Worm (Caenorhabditis elegans): ENCODE data around the gene ugt-47.

Gene ugt-47

DNA sequence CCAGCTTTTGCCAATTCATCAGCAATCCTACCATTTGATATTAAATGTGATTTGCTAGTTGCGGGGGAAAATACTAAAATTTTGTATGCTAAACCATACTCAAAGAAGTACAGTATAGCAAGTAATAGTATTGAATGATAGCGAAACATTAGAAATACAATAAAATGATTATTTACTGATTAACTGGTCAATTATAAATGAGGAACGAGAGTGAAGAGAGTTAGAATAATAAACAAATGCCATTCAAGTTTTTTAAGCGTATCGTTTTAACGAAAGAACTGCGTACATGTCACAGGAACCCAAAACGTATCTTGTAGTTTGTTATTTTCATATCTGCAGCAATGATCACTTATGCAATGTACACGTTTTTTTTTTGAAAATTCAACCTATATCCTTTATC is at the start of gene ugt-47:
ugt-47 (minus strand) TSS at position 169 of the 400 bp plus-strand sequence.
- TF ChIP-seq hnd-1 (tag; optimal IDR thresholded peaks at IDR 0.05) (no peak), ceh-36 (tag; optimal IDR thresholded peaks at IDR 0.05) (no peak), ets-7 (tag; optimal IDR thresholded peaks at IDR 0.05) (no peak), ceh-13 (GFP tag; optimal IDR thresholded peaks at IDR 0.05) (no peak), aly-1 (tag; optimal IDR thresholded peaks at IDR 0.05) (no peak), flt-1 (GFP tag; IDR thresholded peaks at IDR 0.05) (no peak), ama-1 (optimal IDR thresholded peaks at IDR 0.05) (no peak), F13C5.2 (tag; optimal IDR thresholded peaks at IDR 0.05) (no peak), hmbx-1 (tag; optimal IDR thresholded peaks at IDR 0.05) (no peak), hmg-4 (GFP tag; optimal IDR thresholded peaks at IDR 0.05) (no peak), pes-1 (GFP tag; IDR thresholded peaks at IDR 0.05) (no peak)

DNA sequence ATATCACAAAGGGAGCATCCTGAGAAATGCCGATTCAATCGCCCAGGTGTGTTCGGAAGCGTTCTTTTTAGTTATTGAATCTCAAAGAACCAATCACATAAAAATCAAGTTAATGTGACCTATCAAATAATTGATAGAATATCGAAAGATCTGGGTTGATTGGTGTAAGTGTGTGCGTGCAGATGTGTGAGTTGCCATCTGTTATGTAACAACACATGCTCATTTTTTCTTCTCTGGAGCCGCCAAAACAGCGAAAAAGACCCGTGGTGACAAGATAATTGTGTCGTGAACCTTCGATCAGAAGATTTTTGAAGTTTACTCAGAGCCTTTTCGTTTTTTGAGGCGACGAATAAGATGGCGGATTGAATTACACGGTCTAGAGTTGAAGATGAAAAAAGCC is 48.4 kb upstream of the ugt-47 start:
- TF ChIP-seq hmbx-1 (tag; optimal IDR thresholded peaks at IDR 0.05) (no peak), ceh-13 (GFP tag; optimal IDR thresholded peaks at IDR 0.05) (no peak), ama-1 (optimal IDR thresholded peaks at IDR 0.05) (no peak), tra-4 (tag; optimal IDR thresholded peaks at IDR 0.05) (no peak), ceh-36 (tag; optimal IDR thresholded peaks at IDR 0.05) (no peak), hnd-1 (tag; optimal IDR thresholded peaks at IDR 0.05) (no peak), flt-1 (GFP tag; IDR thresholded peaks at IDR 0.05) (no peak), tbx-11 (GFP tag; IDR thresholded peaks at IDR 0.05) (no peak), sea-1 (GFP tag; conservative IDR thresholded peaks at IDR 0.05) (no peak), tbx-37 (GFP tag; conservative IDR thresholded peaks at IDR 0.05) (no peak), ets-7 (tag; optimal IDR thresholded peaks at IDR 0.05) (no peak), scrt-1 (GFP tag; IDR thresholded peaks at IDR 0.05) (no peak), pes-1 (GFP tag; IDR thresholded peaks at IDR 0.05) (no peak), hmg-4 (GFP tag; optimal IDR thresholded peaks at IDR 0.05) (no peak), F13C5.2 (tag; optimal IDR thresholded peaks at IDR 0.05) (no peak), B0310.2 (tag; optimal IDR thresholded peaks at IDR 0.05) (no peak), aly-1 (tag; optimal IDR thresholded peaks at IDR 0.05) (no peak)

DNA sequence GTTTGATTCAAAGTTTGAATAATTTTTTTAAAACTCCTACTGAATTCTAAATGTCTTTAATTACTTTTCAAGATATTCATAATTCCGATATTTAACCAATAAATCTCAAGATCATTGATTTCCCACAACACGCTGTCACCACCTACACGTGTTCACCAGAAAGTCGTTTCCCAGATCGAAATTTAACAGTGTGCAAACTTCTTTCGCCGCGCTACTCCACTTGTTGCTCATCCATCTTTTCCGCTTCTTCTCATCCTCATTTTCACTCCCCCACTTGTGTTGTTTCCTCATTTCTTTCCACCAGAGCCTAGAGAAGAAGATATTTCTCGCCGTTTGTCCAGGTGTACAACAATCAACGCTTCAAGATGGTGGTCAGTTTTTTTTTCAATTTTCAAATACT is 47.3 kb upstream of the ugt-47 start, which contains the start of gene C51E3.9:
C51E3.9 (plus strand) TSS at position 301 of the 400 bp plus-strand sequence.
- TF ChIP-seq F13C5.2 (tag; optimal IDR thresholded peaks at IDR 0.05), result no peak
- TF ChIP-seq ama-1 (optimal IDR thresholded peaks at IDR 0.05), result no peak

DNA sequence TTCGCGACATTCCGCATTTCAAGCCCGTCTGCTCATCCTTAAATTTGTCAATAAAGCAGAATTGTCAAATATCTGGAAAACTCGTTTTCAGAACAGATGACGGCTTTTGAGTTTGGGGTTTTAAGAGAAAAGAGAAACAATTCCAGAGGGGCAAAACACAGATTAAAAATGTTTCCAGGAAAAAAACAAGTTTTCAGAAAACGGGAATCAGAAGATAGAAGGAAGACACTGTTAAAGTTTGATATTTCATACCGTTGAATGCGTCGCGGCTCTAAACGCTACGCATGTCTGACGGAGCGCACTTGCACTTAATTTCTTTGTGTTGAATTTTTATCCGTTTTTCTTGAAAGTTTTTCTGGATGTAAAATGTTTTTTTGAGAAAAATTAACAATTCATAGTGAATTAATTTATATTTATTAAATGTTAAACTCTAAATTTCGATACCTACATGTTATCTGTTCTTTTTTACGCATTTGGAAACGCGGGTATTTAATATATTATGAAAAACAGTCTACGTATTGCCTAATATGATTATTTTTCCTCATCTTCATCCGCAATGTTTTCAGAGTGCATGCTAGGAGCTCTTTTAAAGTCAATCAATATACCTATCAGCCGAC is 35.8 kb upstream of the ugt-47 start, which contains the start of the genes C08B6.18, wdr-20 and C08B6.8:
C08B6.18 (minus strand) TSS at position 51 of the 617 bp plus-strand sequence.
wdr-20 (minus strand) TSS at position 82 of the 617 bp plus-strand sequence.
C08B6.8 (plus strand) TSS at position 567 of the 617 bp plus-strand sequence.
- no peak for TF ChIP-seq ets-7 (tag; optimal IDR thresholded peaks at IDR 0.05)
- no peak for TF ChIP-seq tbx-11 (GFP tag; IDR thresholded peaks at IDR 0.05)
- no peak for TF ChIP-seq tbx-37 (GFP tag; conservative IDR thresholded peaks at IDR 0.05)
- no peak for TF ChIP-seq hnd-1 (tag; optimal IDR thresholded peaks at IDR 0.05)
- no peak for TF ChIP-seq scrt-1 (GFP tag; IDR thresholded peaks at IDR 0.05)
- no peak for TF ChIP-seq ceh-13 (GFP tag; optimal IDR thresholded peaks at IDR 0.05)
- TF ChIP-seq tra-4 (tag; optimal IDR thresholded peaks at IDR 0.05), result no peak
- TF ChIP-seq flt-1 (GFP tag; IDR thresholded peaks at IDR 0.05), result no peak
- no peak for TF ChIP-seq pes-1 (GFP tag; IDR thresholded peaks at IDR 0.05)
- TF ChIP-seq hmg-4 (GFP tag; optimal IDR thresholded peaks at IDR 0.05), result no peak
- no peak for TF ChIP-seq B0310.2 (tag; optimal IDR thresholded peaks at IDR 0.05)
- TF ChIP-seq hmbx-1 (tag; optimal IDR thresholded peaks at IDR 0.05), result no peak
- TF ChIP-seq F13C5.2 (tag; optimal IDR thresholded peaks at IDR 0.05), result no peak
- TF ChIP-seq ama-1 (optimal IDR thresholded peaks at IDR 0.05), result no peak
- TF ChIP-seq ceh-36 (tag; optimal IDR thresholded peaks at IDR 0.05), result no peak
- no peak for TF ChIP-seq aly-1 (tag; optimal IDR thresholded peaks at IDR 0.05)
- no peak for TF ChIP-seq sea-1 (GFP tag; conservative IDR thresholded peaks at IDR 0.05)

DNA sequence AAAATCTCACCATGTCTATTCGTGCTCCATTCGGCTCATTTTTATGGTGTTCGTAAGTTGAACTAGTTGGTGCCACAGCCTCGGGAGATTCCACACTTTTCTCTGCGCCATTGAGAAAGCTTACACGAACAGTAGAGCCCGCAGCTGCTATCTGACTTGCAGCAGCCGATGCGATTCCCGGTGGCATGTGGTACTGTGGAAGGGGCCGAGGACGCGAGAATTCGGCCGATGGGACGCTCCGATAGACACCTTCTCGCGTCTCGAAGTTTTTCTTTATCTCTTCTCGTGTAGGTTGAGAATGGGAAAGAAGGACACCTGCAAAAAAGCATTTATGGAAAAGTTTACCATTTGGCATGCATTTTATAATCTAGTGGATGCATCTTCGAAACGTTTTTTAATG is 34.9 kb upstream of the ugt-47 start:
- no peak for TF ChIP-seq pes-1 (GFP tag; IDR thresholded peaks at IDR 0.05)
- TF ChIP-seq B0310.2 (tag; optimal IDR thresholded peaks at IDR 0.05), result no peak
- no peak for TF ChIP-seq sea-1 (GFP tag; conservative IDR thresholded peaks at IDR 0.05)

DNA sequence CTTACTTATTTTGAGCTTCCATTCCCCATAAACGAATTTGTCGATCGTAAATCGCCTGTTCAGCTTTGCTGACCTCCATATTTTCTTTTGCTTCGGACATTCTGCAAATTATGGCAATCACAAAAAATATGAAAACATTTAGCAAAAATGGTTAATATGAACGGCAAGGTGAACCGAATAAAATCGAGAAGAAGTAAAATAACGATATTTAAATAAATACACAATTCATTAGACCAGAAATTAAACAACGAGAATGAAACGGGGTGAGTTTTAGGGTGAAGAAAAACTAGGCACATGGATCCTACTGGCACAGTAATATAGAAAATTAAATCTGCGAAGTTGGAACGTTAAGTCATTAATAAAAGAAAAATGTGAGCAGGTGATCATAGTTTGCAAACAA is 31.8 kb upstream of the ugt-47 start, which contains the start of gene aos-1:
aos-1 (minus strand) TSS at position 101 of the 400 bp plus-strand sequence.
- TF ChIP-seq ets-7 (tag; optimal IDR thresholded peaks at IDR 0.05) (no peak), aly-1 (tag; optimal IDR thresholded peaks at IDR 0.05) (no peak), flt-1 (GFP tag; IDR thresholded peaks at IDR 0.05) (no peak), ama-1 (optimal IDR thresholded peaks at IDR 0.05) (no peak), sea-1 (GFP tag; conservative IDR thresholded peaks at IDR 0.05) (no peak), hmg-4 (GFP tag; optimal IDR thresholded peaks at IDR 0.05) (no peak)

DNA sequence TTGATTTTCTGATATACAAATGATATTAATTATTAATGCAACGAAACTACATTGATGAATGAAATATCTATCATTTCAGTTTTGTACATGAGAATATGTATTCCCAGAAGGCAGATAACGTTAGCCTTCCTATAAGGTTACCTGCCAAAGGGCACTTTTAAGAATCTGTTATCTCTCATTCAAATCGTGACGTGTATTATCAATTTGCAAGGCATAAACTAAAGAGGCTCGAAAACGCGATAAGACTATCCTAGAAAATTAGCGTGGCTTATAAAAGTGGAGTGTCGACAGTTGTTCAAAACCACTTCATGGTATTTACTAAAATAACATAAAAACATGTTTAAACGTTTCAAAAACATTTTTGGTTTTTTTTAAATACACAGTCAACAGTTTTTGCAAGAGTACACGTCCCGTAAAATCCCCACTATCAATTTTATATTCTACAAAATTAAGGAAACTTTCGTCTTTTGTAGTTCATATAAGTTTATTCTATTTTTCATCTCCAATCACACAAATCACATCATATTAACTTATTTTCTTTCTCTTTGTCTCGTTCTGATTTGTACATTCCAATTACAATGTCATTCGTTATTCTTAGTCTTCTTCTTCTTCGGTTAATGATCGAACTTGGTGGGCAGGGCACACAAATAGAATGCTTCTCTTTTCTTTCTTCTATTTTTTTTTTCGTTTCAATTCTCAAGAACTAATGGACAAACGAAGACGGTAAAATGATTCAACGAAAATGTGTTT is 26.6 kb upstream of the ugt-47 start, which contains the start of gene C08B6.10:
C08B6.10 (plus strand) TSS at position 700 of the 750 bp plus-strand sequence.
- TF ChIP-seq flt-1 (GFP tag; IDR thresholded peaks at IDR 0.05) (no peak), sea-1 (GFP tag; conservative IDR thresholded peaks at IDR 0.05) (no peak), hmbx-1 (tag; optimal IDR thresholded peaks at IDR 0.05) (no peak), scrt-1 (GFP tag; IDR thresholded peaks at IDR 0.05) (no peak), aly-1 (tag; optimal IDR thresholded peaks at IDR 0.05) (no peak), pes-1 (GFP tag; IDR thresholded peaks at IDR 0.05) (no peak), ceh-13 (GFP tag; optimal IDR thresholded peaks at IDR 0.05) (no peak), tra-4 (tag; optimal IDR thresholded peaks at IDR 0.05) (no peak), ama-1 (optimal IDR thresholded peaks at IDR 0.05) (no peak), tbx-11 (GFP tag; IDR thresholded peaks at IDR 0.05) (no peak), F13C5.2 (tag; optimal IDR thresholded peaks at IDR 0.05) (no peak), tbx-37 (GFP tag; conservative IDR thresholded peaks at IDR 0.05) (no peak), hmg-4 (GFP tag; optimal IDR thresholded peaks at IDR 0.05) (no peak), ets-7 (tag; optimal IDR thresholded peaks at IDR 0.05) (no peak), ceh-36 (tag; optimal IDR thresholded peaks at IDR 0.05) (no peak)

Data from whole organism, early embryonic.